Fruit fly (Drosophila melanogaster) whole organism, adult: ENCODE results near the gene Jwa.

ENCODE experiments used
- CG11617 ChIP-seq: fragments of 200-800 bp; sonication (Bioruptor generic); optimal IDR thresholded peaks from 2 replicates; lab custom pipeline; 2017; ENCODE audit warnings: mild to moderate bottlenecking, missing biosample characterization, missing genetic modification reagents, missing genetic modification characterization
- CG12768 ChIP-seq: fragments of 200-800 bp; sonication (Bioruptor generic); optimal IDR thresholded peaks from 2 replicates; lab custom pipeline; 2017; ENCODE audit warnings: missing biosample characterization, missing genetic modification characterization, mild to moderate bottlenecking, moderate library complexity, missing genetic modification reagents
- CG7045 ChIP-seq: fragments of 200-800 bp; sonication (Bioruptor generic); optimal IDR thresholded peaks from 2 replicates; lab custom pipeline; 2017; ENCODE audit warnings: missing biosample characterization, mild to moderate bottlenecking, missing genetic modification characterization
- CG7101 ChIP-seq: fragments of 200-800 bp; sonication (Bioruptor generic); optimal IDR thresholded peaks from 2 replicates; lab custom pipeline; 2018; ENCODE audit warnings: missing biosample characterization, mild to moderate bottlenecking, missing genetic modification characterization, moderate library complexity
- Clk ChIP-seq: fragments of 200-800 bp; sonication (Bioruptor generic); optimal IDR thresholded peaks from 2 replicates; lab custom pipeline; 2017; ENCODE audit warnings: missing biosample characterization, missing genetic modification characterization
- Crg-1 ChIP-seq: fragments of 200-800 bp; sonication (Bioruptor generic); optimal IDR thresholded peaks from 2 replicates; lab custom pipeline; 2016; ENCODE audit warnings: missing biosample characterization, missing genetic modification characterization
- Hr96 ChIP-seq: fragments of 200-800 bp; sonication (Bioruptor generic); optimal IDR thresholded peaks from 2 replicates; lab custom pipeline; 2016; ENCODE audit warnings: missing biosample characterization, missing genetic modification characterization
- Mnt ChIP-seq: fragments of 200-800 bp; sonication (Bioruptor generic); optimal IDR thresholded peaks from 2 replicates; lab custom pipeline; 2016; ENCODE audit warnings: missing biosample characterization, mild to moderate bottlenecking, missing genetic modification characterization
- cnc ChIP-seq, 2 experiments: fragments of >200 bp; optimal IDR thresholded peaks; 2 replicates each; lab custom pipeline; 2017
- kay ChIP-seq: fragments of 200-800 bp; sonication (Bioruptor generic); peaks from one replicate; lab custom pipeline; 2016; ENCODE audit warnings: missing biosample characterization, missing genetic modification characterization, borderline replicate concordance
- ovo ChIP-seq: fragments of 200-800 bp; sonication (Bioruptor generic); optimal IDR thresholded peaks from 2 replicates; lab custom pipeline; 2016; ENCODE audit warnings: missing biosample characterization, missing genetic modification characterization
- tj ChIP-seq: fragments of 200-800 bp; sonication (Bioruptor generic); optimal IDR thresholded peaks from 3 replicates; lab custom pipeline; 2017; ENCODE audit warnings: missing biosample characterization, mild to moderate bottlenecking, missing genetic modification characterization, moderate library complexity
- toe ChIP-seq: fragments of 200-800 bp; sonication (Bioruptor generic); optimal IDR thresholded peaks from 2 replicates; lab custom pipeline; 2016; ENCODE audit warnings: missing biosample characterization, missing genetic modification characterization

DNA sequence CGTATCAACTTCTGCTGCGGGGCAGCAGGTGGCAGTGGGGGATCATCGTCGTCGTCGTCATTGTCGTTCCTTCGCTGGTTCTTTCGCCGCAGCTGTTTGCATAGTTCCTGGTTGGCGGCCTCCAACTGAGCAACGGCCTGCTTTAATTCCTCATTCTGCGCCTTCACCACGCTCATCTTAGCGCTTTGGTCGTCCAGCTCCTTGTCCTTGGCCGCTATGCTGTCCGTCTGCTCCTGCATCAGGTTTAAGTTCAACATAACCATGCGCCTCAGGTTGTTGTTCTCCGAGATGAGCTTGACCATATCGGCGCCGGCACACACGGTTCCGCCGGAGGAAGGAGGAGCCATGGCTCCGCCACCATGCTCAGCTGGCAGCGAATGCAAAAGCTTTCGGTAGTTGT, 17.7 kb downstream of the Jwa start:
- TF ChIP-seq toe (GFP tag; lab: Kevin White, UChicago) (no peak), Crg-1 (GFP tag; lab: Kevin White, UChicago) (no peak), kay (GFP tag; lab: Kevin White, UChicago) (no peak), CG7045 (GFP tag; lab: Kevin White, UChicago) (no peak), CG12768 (GFP tag; lab: Kevin White, UChicago) (no peak), Hr96 (no peak), cnc (optimal IDR thresholded peaks at IDR 0.05; lab: Kevin White, UChicago) (no peak), CG7101 (tag; lab: Kevin White, UChicago) (no peak), ovo (GFP tag; lab: Kevin White, UChicago) (no peak), tj (no peak), Clk (GFP tag; lab: Kevin White, UChicago) (no peak), Mnt (GFP tag; lab: Kevin White, UChicago) (no peak), CG11617 (no peak)
